Fruit fly (Drosophila melanogaster): ENCODE data around the gene CG5111.

CG5111 gene

DNA sequence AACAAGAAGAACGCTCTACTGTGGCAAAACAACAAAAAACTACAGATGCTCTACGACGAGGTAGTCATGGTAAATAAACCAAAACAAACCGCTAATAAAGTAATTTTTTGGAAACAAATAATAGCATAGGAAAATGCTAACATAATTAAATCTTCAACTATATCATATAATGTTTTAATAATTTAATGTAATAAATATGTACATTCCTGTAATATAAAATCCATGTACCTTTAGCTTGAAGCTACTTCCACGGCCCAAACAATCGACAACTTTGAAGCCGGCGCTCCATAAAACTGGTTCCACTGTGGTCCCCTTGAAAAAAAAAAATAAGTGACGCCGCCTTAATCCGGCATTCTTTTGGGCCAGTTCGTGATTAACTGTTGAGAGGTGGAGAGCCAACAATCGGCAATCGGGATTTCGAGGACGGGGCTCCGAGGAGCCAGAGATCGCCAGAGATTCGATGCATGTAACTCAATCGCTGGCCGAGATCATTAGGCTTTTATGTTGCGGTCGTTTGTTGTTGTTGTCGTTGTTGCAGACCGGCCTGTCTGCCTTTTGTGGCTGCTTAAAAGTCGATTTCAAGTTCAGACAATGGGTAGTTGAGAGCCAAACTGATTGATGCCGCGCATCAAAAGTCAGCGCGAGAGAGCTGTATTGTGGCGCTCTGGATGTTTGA lies 43.3 kb upstream of the CG5111 start (continued):
- TF ChIP-seq pfk (GFP tag; optimal IDR thresholded peaks at IDR 0.05) (no peak), Max (GFP tag; optimal IDR thresholded peaks at IDR 0.05) (no peak), Poxn (GFP tag; IDR thresholded peaks at IDR 0.05) (no peak), E2f1 (GFP tag; IDR thresholded peaks at IDR 0.05) (peak; percentile 43), repo (GFP tag; optimal IDR thresholded peaks at IDR 0.05) (no peak), dpn (GFP tag; optimal IDR thresholded peaks at IDR 0.05) (peak in 1 of 2 experiments; percentile 43), CG15011 (GFP tag; optimal IDR thresholded peaks at IDR 0.05) (peak; percentile 3), ro (GFP tag; IDR thresholded peaks at IDR 0.05) (no peak), Aef1 (GFP tag; IDR thresholded peaks at IDR 0.05) (peak; percentile 51), CG11504 (tag; optimal IDR thresholded peaks at IDR 0.05) (peak; percentile 71), CG4360 (GFP tag; IDR thresholded peaks at IDR 0.05) (no peak), CG17186 (GFP tag; optimal IDR thresholded peaks at IDR 0.05) (no peak), CG4404 (GFP tag; IDR thresholded peaks at IDR 0.05) (no peak), gro (GFP tag; optimal IDR thresholded peaks at IDR 0.05) (no peak), CG10979 (tag; optimal IDR thresholded peaks at IDR 0.05) (peak; percentile 30), Bgb (GFP tag; IDR thresholded peaks at IDR 0.05; ENCODE audit: partially characterized antibody) (no peak), Vsx1 (GFP tag; optimal IDR thresholded peaks at IDR 0.05) (no peak), tio (GFP tag; optimal IDR thresholded peaks at IDR 0.05) (no peak), CG10366 (GFP tag; IDR thresholded peaks at IDR 0.05) (peak; percentile 35), CG1647 (GFP tag; optimal IDR thresholded peaks at IDR 0.05) (no peak), abd-A (tag; optimal IDR thresholded peaks at IDR 0.05) (peak; percentile 10), CG2202 (tag; optimal IDR thresholded peaks at IDR 0.05) (no peak), Awh (GFP tag; IDR thresholded peaks at IDR 0.05) (peak; percentile 55; the same call in 1 of the 2 replicates), BEAF-32 (GFP tag; optimal IDR thresholded peaks at IDR 0.05) (no peak), CG16813 (GFP tag; IDR thresholded peaks at IDR 0.05; ENCODE audit: partially characterized antibody) (no peak), Nf-YB (GFP tag; optimal IDR thresholded peaks at IDR 0.05) (no peak), CG7372 (GFP tag; IDR thresholded peaks at IDR 0.05) (peak; percentile 70), CG3995 (GFP tag; optimal IDR thresholded peaks at IDR 0.05) (no peak), CG42726 (GFP tag; IDR thresholded peaks at IDR 0.05; ENCODE audit: partially characterized antibody) (no peak), CG11093 (GFP tag; IDR thresholded peaks at IDR 0.05) (peak; percentile 63; the same call in 2 of the 3 replicates), seq (GFP tag; IDR thresholded peaks at IDR 0.05) (peak; percentile 28; the same call in 1 of the 2 replicates), Fer2 (tag; optimal IDR thresholded peaks at IDR 0.05) (no peak), CG3847 (GFP tag; IDR thresholded peaks at IDR 0.05) (peak; percentile 33; the same call in 1 of the 2 replicates), Dbx (GFP tag; IDR thresholded peaks at IDR 0.05) (no peak; the same call in 2 of the 3 replicates), CG12219 (GFP tag; optimal IDR thresholded peaks at IDR 0.05) (peak; percentile 8), CG7357 (GFP tag; IDR thresholded peaks at IDR 0.05) (no peak), CG15269 (tag; optimal IDR thresholded peaks at IDR 0.05) (peak; percentile 76), jing (GFP tag; optimal IDR thresholded peaks at IDR 0.05) (no peak), gcm2 (GFP tag; optimal IDR thresholded peaks at IDR 0.05) (no peak), sqz (GFP tag; optimal IDR thresholded peaks at IDR 0.05) (peak; percentile 72), CG1832 (GFP tag; optimal IDR thresholded peaks at IDR 0.05) (no peak), Bdp1 (GFP tag; optimal IDR thresholded peaks at IDR 0.05) (no peak), CG2199 (GFP tag; IDR thresholded peaks at IDR 0.05) (no peak), gem (tag; optimal IDR thresholded peaks at IDR 0.05) (peak; percentile 71), CG6854 (GFP tag; optimal IDR thresholded peaks at IDR 0.05) (peak; percentile 3), usp (GFP tag; optimal IDR thresholded peaks at IDR 0.05) (no peak), tgo (GFP tag; IDR thresholded peaks at IDR 0.05) (peak; percentile 63; the same call in 2 of the 3 replicates), CG9727 (GFP tag; optimal IDR thresholded peaks at IDR 0.05) (peak; percentile 18), bsh (GFP tag; optimal IDR thresholded peaks at IDR 0.05) (peak; percentile 43 to 78), CG7987 (GFP tag; optimal IDR thresholded peaks at IDR 0.05) (no peak)

Measured in whole organism, embryonic.